Fruit fly (Drosophila melanogaster) whole organism: Measurements from ENCODE around the gene CG12541.

Experiments
- CG8478 ChIP-seq: fragments of >200 bp; optimal IDR thresholded peaks from 2 replicates; lab custom pipeline; 2018; ENCODE audit warnings: inconsistent platforms
- Dll ChIP-seq: fragments of >200 bp; optimal IDR thresholded peaks from 2 replicates; lab custom pipeline; 2017
- psq ChIP-seq: fragments of >200 bp; optimal IDR thresholded peaks from 2 replicates; lab custom pipeline; 2017

dm6 chrX:7004101-7004700 is 61.7 kb downstream of the CG12541 start:
- no peak for TF ChIP-seq psq (lab: Kevin White, UChicago)
- TF ChIP-seq CG8478 (lab: Kevin White, UChicago), result no peak
- TF ChIP-seq Dll (lab: Kevin White, UChicago), result no peak
